Fruit fly (Drosophila melanogaster) whole organism, larva: ENCODE data around the gene slp1.

Source experiments
- noc ChIP-seq: fragments of 200-800 bp; sonication (Bioruptor generic); optimal IDR thresholded peaks from 3 replicates; lab custom pipeline; 2019; ENCODE audit warnings: missing biosample characterization, mild to moderate bottlenecking, missing genetic modification characterization, moderate library complexity

slp1 gene

dm6 chr2L:3831694-3832093 is 6.2 kb downstream of the slp1 start:
- TF ChIP-seq noc (tag; lab: Kevin White, UChicago), result no peak

DNA sequence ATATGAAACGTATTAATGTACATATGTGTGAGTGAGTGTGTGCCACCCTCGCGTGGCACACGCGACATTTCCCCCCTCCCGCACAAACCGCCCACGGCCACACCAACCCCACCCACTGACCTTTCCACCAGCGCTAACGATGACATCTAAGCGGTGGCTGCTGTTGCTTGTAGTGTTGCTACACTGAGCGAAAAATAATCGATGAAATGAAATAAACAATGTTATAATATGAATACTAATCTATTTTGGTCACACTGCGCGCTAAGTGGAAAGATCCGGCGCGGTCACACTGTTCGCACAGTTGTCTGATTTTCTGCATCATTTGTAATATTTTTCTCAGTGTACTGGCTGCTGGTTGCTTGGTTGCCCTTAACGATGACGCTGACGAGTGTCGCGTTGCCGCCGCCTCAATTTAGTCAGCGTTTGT is 6.8 kb downstream of the slp1 start:
- TF ChIP-seq noc (tag; lab: Kevin White, UChicago), result no peak

- TF ChIP-seq noc (tag; lab: Kevin White, UChicago), result no peak
Measured at dm6 chr2L:3833924-3834323, 8.4 kb downstream of the slp1 start.

dm6 chr2L:3835221-3835620 is 9.7 kb downstream of the slp1 start:
- no peak for TF ChIP-seq noc (tag; lab: Kevin White, UChicago)

dm6 chr2L:3836440-3836890 is 11.0 kb downstream of the slp1 start, which contains the start of gene slp2:
TSS of gene slp2 (plus strand) at chr2L:3836840.
- TF ChIP-seq noc (tag; lab: Kevin White, UChicago), result no peak

dm6 chr2L:3840975-3841374 is 15.5 kb downstream of the slp1 start:
- TF ChIP-seq noc (tag; lab: Kevin White, UChicago), result no peak

DNA sequence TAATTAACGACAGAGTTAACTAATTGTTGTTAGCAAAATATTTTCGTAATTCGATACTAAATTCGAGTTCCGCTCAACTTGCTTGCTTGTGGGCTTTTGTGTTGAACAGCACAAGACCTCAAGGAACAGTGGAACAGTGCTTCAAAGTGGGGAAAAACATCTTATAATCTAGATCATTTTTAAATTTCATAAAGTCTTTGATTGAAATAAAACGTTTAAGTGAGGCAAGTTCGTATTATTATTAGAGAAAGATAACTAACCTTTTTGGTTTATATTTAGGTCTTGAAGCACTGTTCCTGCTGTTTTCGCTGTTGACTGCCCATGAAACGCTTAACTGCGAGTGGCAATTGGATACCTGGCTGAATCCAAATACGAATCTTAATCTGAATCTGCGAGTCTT is 18.7 kb downstream of the slp1 start:
- TF ChIP-seq noc (tag; lab: Kevin White, UChicago), result no peak

- no peak for TF ChIP-seq noc (tag; lab: Kevin White, UChicago)
Measured at dm6 chr2L:3844898-3845713, 19.6 kb downstream of the slp1 start.

- TF ChIP-seq noc (tag; lab: Kevin White, UChicago), result no peak
Measured at dm6 chr2L:3846520-3846919, 21.0 kb downstream of the slp1 start.

DNA sequence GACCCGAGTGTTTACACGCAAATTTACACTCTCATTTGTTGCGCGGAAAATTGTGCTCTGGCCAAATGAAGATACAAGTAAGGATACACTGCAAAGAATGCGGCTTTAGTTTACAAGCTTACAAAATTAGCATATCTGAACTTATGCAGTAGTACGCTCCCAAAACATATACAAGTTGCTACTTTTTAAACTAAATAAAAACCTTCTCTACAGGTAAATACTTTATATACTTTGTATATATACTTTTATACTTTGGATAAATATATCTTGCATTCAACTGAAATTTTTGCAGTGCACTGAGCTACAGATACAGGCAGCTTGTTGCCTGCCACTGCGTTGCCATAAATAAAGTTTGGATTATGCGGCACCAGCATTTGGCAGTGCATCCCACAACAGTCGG is 22.4 kb downstream of the slp1 start:
- TF ChIP-seq noc (tag; lab: Kevin White, UChicago), result no peak

DNA sequence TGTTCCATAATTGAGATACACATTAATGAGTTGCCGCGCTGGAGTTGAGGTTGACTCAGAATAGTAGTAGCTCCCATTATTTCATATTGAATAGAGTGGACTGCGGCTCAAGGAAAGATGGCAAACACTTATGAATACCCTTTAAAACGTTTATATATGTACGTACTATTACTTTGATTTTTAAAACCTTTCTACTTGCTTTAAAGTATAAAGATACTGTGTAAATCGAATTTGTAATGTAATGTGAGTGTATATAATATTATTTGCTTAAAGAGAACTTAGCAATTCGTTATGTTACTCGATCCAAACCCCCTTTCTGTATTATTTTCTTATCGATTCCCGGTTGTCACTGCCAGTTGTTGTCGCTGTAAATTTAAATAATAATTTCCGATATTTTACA is 25.8 kb downstream of the slp1 start:
- TF ChIP-seq noc (tag; lab: Kevin White, UChicago), result no peak

DNA sequence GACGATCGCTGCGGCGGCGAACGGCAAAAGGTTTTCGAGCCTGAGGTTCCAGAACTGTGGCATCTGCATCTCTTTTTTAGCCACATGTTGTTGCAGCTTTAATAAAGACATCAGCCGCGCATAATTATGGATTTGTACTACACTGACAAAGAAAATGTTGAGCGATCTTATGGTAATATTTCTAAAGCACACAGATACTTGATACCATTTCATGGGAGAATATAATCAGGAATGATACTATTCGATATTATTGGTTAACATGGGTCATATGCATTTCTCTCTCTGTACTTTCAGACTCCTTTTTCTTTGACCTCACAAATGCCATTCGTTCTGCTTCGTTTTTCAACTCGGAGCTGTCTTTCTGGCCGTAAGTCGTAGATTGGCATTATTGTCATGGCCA is 26.6 kb downstream of the slp1 start:
- no peak for TF ChIP-seq noc (tag; lab: Kevin White, UChicago)

- no peak for TF ChIP-seq noc (tag; lab: Kevin White, UChicago)
Measured at dm6 chr2L:3853507-3854030, 28.1 kb downstream of the slp1 start.

DNA sequence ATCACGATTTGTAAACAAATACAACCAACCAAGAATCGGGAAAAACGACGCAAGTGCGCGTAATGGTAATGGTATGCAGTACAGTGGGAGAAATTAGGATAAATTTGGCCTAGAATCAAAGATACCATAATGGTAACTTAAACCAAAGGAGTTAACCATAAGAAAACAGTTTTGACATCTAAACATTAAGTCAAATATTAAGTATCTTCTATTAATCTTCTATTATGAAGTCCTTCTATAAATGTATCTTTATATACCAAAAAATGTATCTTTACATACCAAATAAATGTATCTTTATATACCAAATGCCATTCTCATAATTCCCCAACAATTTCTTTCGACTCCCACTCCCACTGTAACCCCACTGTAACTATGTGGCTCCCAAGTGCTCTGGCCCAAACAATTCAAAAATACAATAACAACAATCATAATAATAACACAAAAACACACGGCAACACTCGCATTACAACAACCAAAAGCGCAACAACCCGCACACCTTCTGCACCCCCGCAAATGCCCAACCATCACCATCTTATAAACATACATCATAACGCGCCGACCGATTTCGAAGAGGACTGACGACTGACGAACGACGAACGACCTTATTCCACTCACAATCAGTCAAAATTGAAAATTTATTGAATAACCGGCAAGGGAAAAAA is 30.2 kb downstream of the slp1 start:
- TF ChIP-seq noc (tag; lab: Kevin White, UChicago), result no peak

DNA sequence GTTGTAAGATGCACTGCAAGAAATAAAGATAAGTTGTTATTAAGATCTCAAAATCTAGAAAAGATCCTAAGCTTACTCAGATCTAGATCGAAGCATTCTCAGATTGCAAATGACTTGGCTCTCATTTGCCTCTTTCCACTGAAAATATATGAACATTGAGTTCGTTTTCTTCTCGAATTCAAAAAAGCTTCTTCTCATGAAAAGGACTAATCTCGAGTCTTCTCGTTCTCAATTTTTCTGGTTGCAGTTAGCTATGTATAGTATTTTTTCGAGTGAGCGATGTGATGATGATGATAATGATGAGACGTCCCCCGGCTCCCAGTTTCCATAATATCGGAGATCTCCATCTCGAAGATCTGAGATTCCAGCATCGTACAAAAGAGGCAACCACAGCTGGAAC is 30.9 kb downstream of the slp1 start:
- TF ChIP-seq noc (tag; lab: Kevin White, UChicago), result no peak

DNA sequence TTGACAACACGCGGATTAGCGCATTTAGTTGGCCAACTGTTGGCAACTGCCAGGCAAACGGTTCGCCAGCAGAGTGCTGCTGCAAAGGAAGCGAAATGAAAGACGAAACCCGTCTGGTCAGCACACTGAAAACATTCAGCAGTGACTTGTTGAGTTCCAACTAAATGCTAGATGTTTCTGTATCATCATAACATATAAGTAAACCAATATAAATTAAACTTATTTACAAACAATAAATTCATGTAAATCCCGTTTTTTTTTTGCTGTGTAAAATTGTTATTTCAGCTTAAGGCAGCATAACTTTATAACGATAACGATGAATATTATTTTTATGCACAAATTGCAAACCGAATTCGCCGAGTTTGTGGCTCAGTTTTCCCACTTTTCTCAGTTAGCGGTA is 32.6 kb downstream of the slp1 start:
- no peak for TF ChIP-seq noc (tag; lab: Kevin White, UChicago)

- no peak for TF ChIP-seq noc (tag; lab: Kevin White, UChicago)
Measured at dm6 chr2L:3861388-3861787, 35.9 kb downstream of the slp1 start.
